Fruit fly (Drosophila melanogaster) whole organism, wandering third instar larva: Measurements from ENCODE around the gene Sema1a.

Experiments
- Abd-B ChIP-seq: fragments of >200 bp; optimal IDR thresholded peaks from 2 replicates; lab custom pipeline; 2017; ENCODE audit warnings: missing biosample characterization, missing genetic modification characterization
- Hr83 ChIP-seq: fragments of 200-300 bp; sonication (Bioruptor generic); optimal IDR thresholded peaks from 2 replicates; lab custom pipeline; 2016; ENCODE audit warnings: missing biosample characterization, mild to moderate bottlenecking, missing genetic modification characterization, moderate library complexity; ENCODE audit not compliant: poor library complexity, severe bottlenecking
- sv ChIP-seq: fragments of 200-800 bp; sonication (Bioruptor generic); optimal IDR thresholded peaks from 3 replicates; lab custom pipeline; 2016; ENCODE audit warnings: missing biosample characterization, missing genetic modification characterization

- no peak for TF ChIP-seq Abd-B (GFP tag; lab: Kevin White, UChicago)
- TF ChIP-seq Hr83 (GFP tag; lab: Kevin White, UChicago), result no peak
- TF ChIP-seq sv (GFP tag; lab: Kevin White, UChicago), result no peak
Observed at dm6 chr2L:8702907-8703626, 161.1 kb downstream of the Sema1a start.
